Fruit fly (Drosophila melanogaster) whole organism, embryonic: ENCODE data around the gene Ltn1.

Source experiments
- BEAF-32 ChIP-seq: fragments of 200-800 bp; sonication (Bioruptor generic); optimal IDR thresholded peaks from 3 replicates; lab custom pipeline; 2017; ENCODE audit warnings: missing biosample characterization, missing genetic modification characterization, mild to moderate bottlenecking, moderate library complexity, missing genetic modification reagents
- Bdp1 ChIP-seq: fragments of 200-800 bp; sonication (Bioruptor generic); optimal IDR thresholded peaks from 3 replicates; lab custom pipeline; 2016; ENCODE audit warnings: missing biosample characterization, missing genetic modification characterization
- CG10147 ChIP-seq: fragments of 200-800 bp; sonication (Bioruptor generic); optimal IDR thresholded peaks from 2 replicates; lab custom pipeline; 2019; ENCODE audit warnings: missing biosample characterization, mild to moderate bottlenecking, missing genetic modification characterization, moderate library complexity
- CG12299 ChIP-seq: fragments of 200-800 bp; sonication (Bioruptor generic); optimal IDR thresholded peaks from 2 replicates; lab custom pipeline; 2018; ENCODE audit warnings: missing biosample characterization, mild to moderate bottlenecking, missing genetic modification characterization
- CG12391 ChIP-seq: fragments of 200-800 bp; sonication (Bioruptor generic); optimal IDR thresholded peaks from 3 replicates; lab custom pipeline; 2018; ENCODE audit warnings: missing biosample characterization, mild to moderate bottlenecking, missing genetic modification characterization, moderate library complexity
- CG14965 ChIP-seq: fragments of 200-800 bp; sonication (Bioruptor generic); optimal IDR thresholded peaks from 2 replicates; lab custom pipeline; 2016; ENCODE audit warnings: missing biosample characterization, missing genetic modification characterization, borderline replicate concordance
- CG15479 ChIP-seq: fragments of 200-800 bp; sonication (Bioruptor generic); optimal IDR thresholded peaks from 3 replicates; lab custom pipeline; 2019; ENCODE audit warnings: missing biosample characterization, mild to moderate bottlenecking, missing genetic modification characterization, moderate library complexity
- CG16815 ChIP-seq: fragments of 200-800 bp; sonication (Bioruptor generic); optimal IDR thresholded peaks from 3 replicates; lab custom pipeline; 2017; ENCODE audit warnings: missing biosample characterization, mild to moderate bottlenecking, missing genetic modification characterization
- CG2678 ChIP-seq: fragments of 200-800 bp; sonication (Bioruptor generic); optimal IDR thresholded peaks from 3 replicates; lab custom pipeline; 2019; ENCODE audit warnings: missing biosample characterization, mild to moderate bottlenecking, missing genetic modification characterization, moderate library complexity
- CG2712 ChIP-seq: fragments of 200-800 bp; optimal IDR thresholded peaks from 3 replicates; lab custom pipeline; 2019; ENCODE audit warnings: missing biosample characterization, mild to moderate bottlenecking, missing genetic modification characterization, moderate library complexity
- CG30020 ChIP-seq: fragments of 200-800 bp; optimal IDR thresholded peaks from 2 replicates; lab custom pipeline; 2019; ENCODE audit warnings: missing biosample characterization, mild to moderate bottlenecking, missing genetic modification characterization, moderate library complexity
- CG31388 ChIP-seq: fragments of 200-800 bp; sonication (Bioruptor generic); optimal IDR thresholded peaks from 2 replicates; lab custom pipeline; 2016; ENCODE audit warnings: missing biosample characterization, missing genetic modification characterization
- CG3407 ChIP-seq: fragments of 200-800 bp; sonication (Bioruptor generic); optimal IDR thresholded peaks from 2 replicates; lab custom pipeline; 2018; ENCODE audit warnings: missing biosample characterization, mild to moderate bottlenecking, missing genetic modification characterization
- CG34224 ChIP-seq: fragments of 200-800 bp; sonication (Bioruptor generic); IDR thresholded peaks from 3 replicates; pipeline ENCODE4 v1.3.6; 2022; ENCODE audit warnings: missing biosample characterization, missing genetic modification characterization; ENCODE audit not compliant: partially characterized antibody
- CG4424 ChIP-seq: fragments of 200-800 bp; sonication (Bioruptor generic); optimal IDR thresholded peaks from 3 replicates; lab custom pipeline; 2016; ENCODE audit warnings: missing biosample characterization, missing genetic modification characterization
- CG5180 ChIP-seq: fragments of 200-800 bp; sonication (Bioruptor generic); optimal IDR thresholded peaks from 3 replicates; lab custom pipeline; 2017; ENCODE audit warnings: missing biosample characterization, missing genetic modification characterization, mild to moderate bottlenecking, moderate library complexity, missing genetic modification reagents
- CG7745 ChIP-seq: fragments of 200-800 bp; sonication (Bioruptor generic); optimal IDR thresholded peaks from 2 replicates; lab custom pipeline; 2018; ENCODE audit warnings: missing biosample characterization, mild to moderate bottlenecking, missing genetic modification characterization, moderate library complexity
- CG9215 ChIP-seq: fragments of 200-800 bp; sonication (Bioruptor generic); IDR thresholded peaks from 2 replicates; pipeline ENCODE4 v1.3.6; 2022; ENCODE audit warnings: missing biosample characterization, missing genetic modification characterization
- D19B ChIP-seq: fragments of 200-800 bp; sonication (Bioruptor generic); optimal IDR thresholded peaks from 2 replicates; lab custom pipeline; 2017; ENCODE audit warnings: missing biosample characterization, mild to moderate bottlenecking, missing genetic modification characterization
- Pdp1 ChIP-seq, 2 experiments: fragments of 200-800 bp; sonication (Bioruptor generic); optimal IDR thresholded peaks; 3 replicates each; lab custom pipeline; 2016; ENCODE audit warnings: missing biosample characterization in 2 of 2, missing genetic modification characterization in 2 of 2, mild to moderate bottlenecking in 1 of 2, moderate library complexity in 1 of 2
- Spps ChIP-seq: fragments of 200-800 bp; sonication (Bioruptor generic); optimal IDR thresholded peaks from 2 replicates; lab custom pipeline; 2018; ENCODE audit warnings: missing biosample characterization, mild to moderate bottlenecking, missing genetic modification characterization
- Sry-β ChIP-seq: fragments of 200-800 bp; sonication (Bioruptor generic); optimal IDR thresholded peaks from 2 replicates; lab custom pipeline; 2018; ENCODE audit warnings: missing biosample characterization, mild to moderate bottlenecking, missing genetic modification characterization, moderate library complexity
- Usf ChIP-seq: fragments of 200-800 bp; sonication (Bioruptor generic); optimal IDR thresholded peaks from 2 replicates; lab custom pipeline; 2017; ENCODE audit warnings: missing genotype, missing biosample characterization, missing genetic modification characterization
- YL-1 ChIP-seq: fragments of 200-800 bp; sonication (Bioruptor generic); optimal IDR thresholded peaks from 3 replicates; lab custom pipeline; 2017; ENCODE audit warnings: missing biosample characterization, mild to moderate bottlenecking, missing genetic modification characterization
- amos ChIP-seq: fragments of 200-800 bp; sonication (Bioruptor generic); IDR thresholded peaks from 2 replicates; pipeline ENCODE4 v1.3.6; 2022; ENCODE audit warnings: missing biosample characterization, missing genetic modification characterization; ENCODE audit not compliant: partially characterized antibody
- cas ChIP-seq: fragments of 200-800 bp; sonication (Bioruptor generic); IDR thresholded peaks from 2 replicates; pipeline ENCODE4 v1.3.6; 2022; ENCODE audit warnings: missing biosample characterization, missing genetic modification characterization
- chif ChIP-seq, 2 experiments: fragments of 200-800 bp; sonication (Bioruptor generic); optimal IDR thresholded peaks; 3 replicates each; lab custom pipeline; 2016; ENCODE audit warnings: missing biosample characterization in 2 of 2, missing genetic modification characterization in 2 of 2
- corto ChIP-seq: fragments of 200-800 bp; sonication (Bioruptor generic); optimal IDR thresholded peaks from 2 replicates; lab custom pipeline; 2016; ENCODE audit warnings: missing biosample characterization, mild to moderate bottlenecking, missing genetic modification characterization, moderate library complexity
- esg ChIP-seq: fragments of 200-800 bp; sonication (Bioruptor generic); conservative IDR thresholded peaks from 2 replicates; pipeline ENCODE4 v1.3.6; 2022; ENCODE audit warnings: missing biosample characterization, missing genetic modification characterization
- ftz-f1 ChIP-seq: fragments of 200-800 bp; sonication (Bioruptor generic); optimal IDR thresholded peaks from 2 replicates; lab custom pipeline; 2016; ENCODE audit warnings: missing biosample characterization, missing genetic modification characterization
- gem ChIP-seq: fragments of 200-800 bp; sonication (Bioruptor generic); optimal IDR thresholded peaks from 2 replicates; lab custom pipeline; 2019; ENCODE audit warnings: missing biosample characterization, mild to moderate bottlenecking, missing genetic modification characterization, moderate library complexity
- grn ChIP-seq: fragments of 200-800 bp; sonication (Bioruptor generic); optimal IDR thresholded peaks from 3 replicates; lab custom pipeline; 2017; ENCODE audit warnings: missing biosample characterization, missing genetic modification characterization
- gt ChIP-seq: fragments of 200-800 bp; sonication (Bioruptor generic); IDR thresholded peaks from 2 replicates; pipeline ENCODE4 v1.3.6; 2022; ENCODE audit warnings: missing biosample characterization, missing genetic modification characterization
- mam ChIP-seq: fragments of 200-800 bp; sonication (Bioruptor generic); optimal IDR thresholded peaks from 3 replicates; lab custom pipeline; 2016; ENCODE audit warnings: missing biosample characterization, missing genetic modification characterization
- nau ChIP-seq: fragments of 200-800 bp; sonication (Bioruptor generic); optimal IDR thresholded peaks from 3 replicates; lab custom pipeline; 2017; ENCODE audit warnings: missing biosample characterization, mild to moderate bottlenecking, missing genetic modification characterization, missing genetic modification reagents
- nerfin-2 ChIP-seq: fragments of 200-800 bp; sonication (Bioruptor generic); IDR thresholded peaks from 2 replicates; pipeline ENCODE4 v1.3.6; 2022; ENCODE audit warnings: missing biosample characterization, missing genetic modification characterization; ENCODE audit not compliant: partially characterized antibody
- nmo ChIP-seq: fragments of 200-800 bp; sonication (Bioruptor generic); optimal IDR thresholded peaks from 2 replicates; lab custom pipeline; 2018; ENCODE audit warnings: missing biosample characterization, mild to moderate bottlenecking, missing genetic modification characterization, moderate library complexity
- pita ChIP-seq: fragments of 200-800 bp; sonication (Bioruptor generic); optimal IDR thresholded peaks from 2 replicates; lab custom pipeline; 2017; ENCODE audit warnings: missing biosample characterization, mild to moderate bottlenecking, missing genetic modification characterization
- pros ChIP-seq: fragments of 200-800 bp; sonication (Bioruptor generic); optimal IDR thresholded peaks from 3 replicates; lab custom pipeline; 2019; ENCODE audit warnings: missing biosample characterization, mild to moderate bottlenecking, missing genetic modification characterization, moderate library complexity
- shn ChIP-seq: fragments of 200-800 bp; sonication (Bioruptor generic); optimal IDR thresholded peaks from 3 replicates; lab custom pipeline; 2016; ENCODE audit warnings: missing biosample characterization, missing genetic modification characterization
- sima ChIP-seq: fragments of 200-800 bp; sonication (Bioruptor generic); optimal IDR thresholded peaks from 2 replicates; lab custom pipeline; 2016; ENCODE audit warnings: missing biosample characterization, missing genetic modification characterization
- tx ChIP-seq: fragments of 200-800 bp; sonication (Bioruptor generic); optimal IDR thresholded peaks from 2 replicates; lab custom pipeline; 2016; ENCODE audit warnings: missing biosample characterization, missing genetic modification characterization
- unpg ChIP-seq: fragments of 200-800 bp; sonication (Bioruptor generic); optimal IDR thresholded peaks from 3 replicates; lab custom pipeline; 2018; ENCODE audit warnings: missing biosample characterization, mild to moderate bottlenecking, missing genetic modification characterization, moderate library complexity
- vfl ChIP-seq: fragments of 200-800 bp; sonication (Bioruptor generic); optimal IDR thresholded peaks from 2 replicates; lab custom pipeline; 2016; ENCODE audit warnings: missing biosample characterization, missing genetic modification characterization
- yki ChIP-seq: fragments of >200 bp; optimal IDR thresholded peaks from 3 replicates; lab custom pipeline; 2018
- zfh1 ChIP-seq: fragments of 200-800 bp; sonication (Bioruptor generic); IDR thresholded peaks from 3 replicates; pipeline ENCODE4 v1.3.6; 2022; ENCODE audit warnings: missing biosample characterization, missing genetic modification characterization

Ltn1 gene

DNA sequence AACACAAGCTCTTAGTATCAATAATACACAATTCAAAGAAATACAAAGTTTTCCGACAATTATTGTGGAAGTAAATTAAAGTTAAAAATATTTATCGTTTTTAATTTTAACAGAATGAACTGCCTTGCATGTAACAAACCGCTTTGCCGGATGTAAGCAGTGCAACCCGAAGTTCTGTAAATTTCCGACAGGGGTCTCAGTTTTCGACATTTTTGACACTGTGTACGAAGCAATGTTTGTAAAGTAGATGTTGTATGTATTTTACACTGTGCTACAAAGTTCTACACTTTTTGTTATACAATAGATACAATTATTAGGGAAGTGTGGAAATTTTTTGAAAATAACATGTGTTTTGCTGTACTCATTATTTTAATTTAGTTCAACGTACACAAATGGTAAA, 35.5 kb downstream of the Ltn1 start (continued):
- TF ChIP-seq yki (lab: Kevin White, UChicago), result peak; percentile 6
- peak; percentile 87 for TF ChIP-seq nmo
- TF ChIP-seq CG10147 (GFP tag; lab: Kevin White, UChicago), result peak; percentile 81
- no peak for TF ChIP-seq CG34224
- peak; percentile 43 for TF ChIP-seq ftz-f1 (GFP tag; lab: Kevin White, UChicago)
- TF ChIP-seq nau (GFP tag; lab: Kevin White, UChicago), result peak; percentile 52
- TF ChIP-seq CG3407 (GFP tag; lab: Kevin White, UChicago), result peak; percentile 86
- TF ChIP-seq amos, result peak; percentile 77
- peak; percentile 95 for TF ChIP-seq mam (GFP tag; lab: Kevin White, UChicago)
- peak; percentile 80 for TF ChIP-seq CG9215 (GFP tag; lab: Robert Waterston, UW)
- TF ChIP-seq CG12391 (tag; lab: Kevin White, UChicago), result peak; percentile 74
- no peak for TF ChIP-seq CG15479
- TF ChIP-seq Spps (tag; lab: Kevin White, UChicago), result peak; percentile 19
- TF ChIP-seq shn, result peak; percentile 86
- peak; percentile 79 for TF ChIP-seq CG2712 (tag; lab: Kevin White, UChicago)
- peak; percentile 73 for TF ChIP-seq CG16815 (GFP tag; lab: Kevin White, UChicago)
- TF ChIP-seq gt (GFP tag; lab: Robert Waterston, UW), result peak; percentile 84
- TF ChIP-seq Usf (GFP tag; lab: Kevin White, UChicago), result peak; percentile 70
- no peak for TF ChIP-seq pros (GFP tag; lab: Kevin White, UChicago)
- no peak for TF ChIP-seq nerfin-2 (GFP tag; lab: Robert Waterston, UW)
- TF ChIP-seq cas (GFP tag; lab: Robert Waterston, UW), result peak; percentile 84; the same call in 1 of the 2 replicates
- no peak for TF ChIP-seq corto (GFP tag; lab: Kevin White, UChicago)
- TF ChIP-seq CG12299 (tag; lab: Kevin White, UChicago), result peak; percentile 49
- peak; percentile 81 for TF ChIP-seq D19B (GFP tag; lab: Kevin White, UChicago)
- TF ChIP-seq esg, result peak; percentile 47
- peak; percentile 76 for TF ChIP-seq CG14965 (GFP tag; lab: Kevin White, UChicago)
- TF ChIP-seq CG30020, result peak; percentile 4
- TF ChIP-seq sima, result peak; percentile 82
- TF ChIP-seq Pdp1 (GFP tag; optimal IDR thresholded peaks at IDR 0.05; lab: Kevin White, UChicago), result peak; percentile 93
- no peak for TF ChIP-seq grn (GFP tag; lab: Kevin White, UChicago)
- peak; percentile 40 for TF ChIP-seq pita
- no peak for TF ChIP-seq BEAF-32 (GFP tag; lab: Kevin White, UChicago)
- TF ChIP-seq gem (tag; lab: Kevin White, UChicago), result peak; percentile 81
- TF ChIP-seq chif (GFP tag; optimal IDR thresholded peaks at IDR 0.05; lab: Kevin White, UChicago), result peak; percentile 85 to 94
- TF ChIP-seq vfl (GFP tag; lab: Kevin White, UChicago), result peak; percentile 84
- TF ChIP-seq tx (GFP tag; lab: Kevin White, UChicago), result peak; percentile 69
- peak; percentile 67 for TF ChIP-seq CG5180 (GFP tag; lab: Kevin White, UChicago)
- TF ChIP-seq CG2678 (tag; lab: Kevin White, UChicago), result no peak
- peak; percentile 88 for TF ChIP-seq unpg (GFP tag; lab: Kevin White, UChicago)
- peak; percentile 94 for TF ChIP-seq CG4424 (GFP tag; lab: Kevin White, UChicago)
- peak; percentile 96 for TF ChIP-seq zfh1
- TF ChIP-seq YL-1 (GFP tag; lab: Kevin White, UChicago), result peak; percentile 33
- TF ChIP-seq Sry-β (GFP tag; lab: Kevin White, UChicago), result peak; percentile 51
- TF ChIP-seq Bdp1 (GFP tag; lab: Kevin White, UChicago), result peak; percentile 68
- TF ChIP-seq CG31388, result peak; percentile 33
- TF ChIP-seq CG7745, result no peak
